Worm (Caenorhabditis elegans): ENCODE measurements around the gene zig-4.

The zig-4 gene

DNA sequence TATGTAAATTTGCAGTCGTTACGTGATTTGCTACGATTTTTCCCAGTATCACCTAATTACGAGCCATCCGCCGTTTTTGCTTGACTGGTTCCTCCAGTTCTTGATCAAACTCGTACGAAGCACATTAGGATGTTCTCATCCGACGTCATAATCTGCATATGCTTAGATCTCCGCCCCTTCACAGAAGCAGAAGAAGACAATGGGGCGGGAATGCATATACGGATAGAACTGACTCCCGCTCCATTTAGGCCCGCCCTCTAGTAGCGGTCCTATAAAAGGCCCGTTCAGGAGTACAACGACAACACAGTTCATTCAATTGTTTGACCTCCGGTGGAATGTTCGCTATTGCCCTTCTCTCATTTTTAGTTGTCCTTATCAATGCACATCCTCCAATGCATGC is at the start of gene zig-4:
zig-4 (plus strand) TSS at position 301 of the 400 bp plus-strand sequence.
- no peak for TF ChIP-seq unc-62 (GFP tag; optimal IDR thresholded peaks at IDR 0.05)

DNA sequence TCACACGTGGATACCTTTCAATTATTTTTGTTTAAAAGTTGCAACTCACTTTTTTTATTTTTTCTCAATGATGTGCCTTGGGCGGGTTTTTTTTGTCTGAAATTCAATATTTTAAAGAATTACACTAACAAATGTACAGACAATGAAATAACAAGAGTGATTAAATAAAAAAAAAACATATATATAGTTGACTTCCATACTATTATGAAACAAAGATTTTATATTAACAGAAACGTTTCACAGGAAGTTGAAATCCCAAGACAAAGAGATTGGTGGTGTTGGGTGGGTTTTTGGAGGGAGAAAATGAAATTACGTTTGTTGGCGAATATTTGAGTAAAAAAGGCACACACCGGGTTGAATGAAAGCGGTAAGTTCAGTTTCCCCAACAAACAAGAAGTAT is 49.4 kb upstream of the zig-4 start, which contains the start of gene cca-1:
cca-1 (minus strand) TSS at position 101 of the 400 bp plus-strand sequence.
- no peak for TF ChIP-seq unc-62 (GFP tag; optimal IDR thresholded peaks at IDR 0.05)

DNA sequence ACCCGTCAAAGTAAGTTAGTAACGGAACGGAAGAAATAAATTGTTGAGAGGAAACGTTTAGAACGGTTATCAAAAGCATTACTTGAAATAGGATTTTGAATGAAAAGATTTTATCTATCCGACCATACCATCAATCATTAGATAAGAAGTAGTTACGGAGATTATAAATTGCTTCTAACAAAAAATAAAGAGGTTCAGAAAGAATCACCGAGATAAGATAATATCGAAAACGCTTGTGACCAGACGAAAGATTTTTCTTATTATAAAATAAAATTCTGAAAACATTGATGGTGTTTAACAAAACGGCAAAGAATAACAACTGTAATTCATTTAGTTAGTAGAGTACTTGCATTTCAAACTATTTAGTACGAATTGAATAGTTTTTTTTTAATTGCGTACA is 44.4 kb upstream of the zig-4 start, which contains the start of gene C39D10.8:
C39D10.8 (minus strand) TSS at position 101 of the 400 bp plus-strand sequence.
- no peak for TF ChIP-seq unc-62 (GFP tag; optimal IDR thresholded peaks at IDR 0.05)

DNA sequence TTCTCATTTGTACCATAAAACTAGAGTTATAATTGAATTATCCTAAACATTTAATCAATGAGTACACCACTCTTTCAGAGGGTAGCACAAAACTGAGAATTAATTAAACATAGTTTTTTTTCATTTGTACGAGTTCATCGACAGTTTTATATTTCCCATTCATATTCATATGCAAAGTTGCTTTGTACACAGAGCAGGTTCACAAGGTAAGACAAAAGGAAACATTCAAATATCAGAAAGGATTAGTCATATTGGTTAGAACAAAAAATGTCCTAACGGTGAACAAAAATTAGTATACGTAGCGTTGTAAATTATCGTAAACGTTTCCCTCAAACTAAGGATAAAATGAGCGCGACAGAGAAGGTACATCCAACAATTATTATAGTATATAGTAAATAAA is 43.9 kb upstream of the zig-4 start:
- no peak for TF ChIP-seq unc-62 (GFP tag; optimal IDR thresholded peaks at IDR 0.05)

DNA sequence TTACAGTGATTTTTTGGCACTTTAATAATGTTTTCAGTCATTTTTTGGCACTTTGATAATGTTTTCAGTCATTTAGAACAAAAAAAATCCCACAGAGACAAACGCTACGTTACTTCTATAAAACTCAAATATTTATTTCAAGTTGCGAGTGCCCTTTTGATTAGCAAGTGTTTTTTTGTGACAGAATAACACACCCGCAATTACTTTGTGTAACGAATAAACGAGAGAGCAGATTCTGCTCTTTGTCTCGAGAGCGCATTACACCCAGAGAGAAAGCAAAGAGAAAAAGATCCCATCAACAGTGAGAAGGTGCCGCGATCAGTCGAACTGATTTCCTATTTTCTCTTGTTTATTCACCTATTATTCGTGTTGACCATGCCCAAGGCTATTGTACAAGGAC is 41.2 kb upstream of the zig-4 start, which contains the start of gene pcyt-2.2:
pcyt-2.2 (plus strand) TSS at position 301 of the 400 bp plus-strand sequence.
- no peak for TF ChIP-seq unc-62 (GFP tag; optimal IDR thresholded peaks at IDR 0.05)

DNA sequence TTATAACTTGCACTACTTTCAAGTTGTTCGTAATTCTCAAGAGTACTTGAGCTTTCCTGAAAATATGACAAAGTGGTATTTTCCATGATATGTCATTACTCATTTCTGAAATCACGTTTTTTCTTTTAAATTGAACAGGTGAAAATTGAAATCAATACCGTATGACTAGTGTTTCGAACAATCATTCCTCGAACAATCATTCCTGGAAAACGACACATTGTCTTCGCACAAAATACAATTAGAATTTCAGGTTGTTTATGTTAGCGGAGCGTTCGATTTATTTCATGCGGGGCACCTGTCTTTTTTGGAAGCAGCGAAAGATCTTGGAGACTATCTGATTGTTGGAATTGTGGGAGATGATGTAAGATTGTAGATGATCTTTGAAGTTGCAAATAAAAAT is 39.0 kb upstream of the zig-4 start:
- TF ChIP-seq unc-62 (GFP tag; optimal IDR thresholded peaks at IDR 0.05): no peak

DNA sequence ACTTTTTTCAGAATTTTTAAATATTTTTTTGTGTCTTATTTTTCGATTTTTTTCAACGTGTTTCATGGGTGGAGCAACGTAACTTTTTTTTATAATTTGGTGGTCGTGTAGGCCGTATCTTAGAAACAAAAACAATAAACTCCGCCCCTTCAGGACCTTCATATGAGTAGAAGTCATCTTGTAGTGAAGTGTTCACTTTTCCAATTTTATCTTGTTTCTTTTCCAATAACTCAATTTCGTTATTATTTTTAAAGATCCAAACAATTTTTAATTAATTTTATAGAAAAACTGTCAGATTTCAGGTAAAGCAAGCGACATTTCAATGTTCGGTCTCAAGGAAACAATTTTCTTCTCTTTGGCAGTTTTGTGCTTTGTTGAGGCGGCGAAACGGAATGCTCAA is 36.3 kb upstream of the zig-4 start, which contains the start of gene C39D10.2:
C39D10.2 (plus strand) TSS at position 301 of the 400 bp plus-strand sequence.
- no peak for TF ChIP-seq unc-62 (GFP tag; optimal IDR thresholded peaks at IDR 0.05)

DNA sequence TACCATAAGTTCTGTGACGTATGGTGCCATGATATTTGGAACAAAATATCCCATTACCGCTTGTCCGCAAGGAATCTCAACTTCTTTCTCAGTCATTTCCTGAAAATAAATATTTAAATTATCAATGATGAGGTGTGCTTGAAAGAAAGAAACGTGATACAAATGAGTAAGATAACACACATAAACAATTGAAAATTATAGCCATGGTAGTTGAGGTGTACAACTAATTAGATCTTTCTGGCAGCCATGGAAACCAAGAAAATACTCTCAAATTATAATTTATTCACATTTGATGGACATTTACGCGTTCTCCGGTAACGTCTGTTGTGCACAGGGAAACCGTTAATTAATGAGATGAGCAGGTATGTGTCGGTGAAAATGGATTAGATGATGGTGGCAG is 32.9 kb upstream of the zig-4 start, which contains the start of gene C39D10.5:
C39D10.5 (minus strand) TSS at position 101 of the 400 bp plus-strand sequence.
- no peak for TF ChIP-seq unc-62 (GFP tag; optimal IDR thresholded peaks at IDR 0.05)

DNA sequence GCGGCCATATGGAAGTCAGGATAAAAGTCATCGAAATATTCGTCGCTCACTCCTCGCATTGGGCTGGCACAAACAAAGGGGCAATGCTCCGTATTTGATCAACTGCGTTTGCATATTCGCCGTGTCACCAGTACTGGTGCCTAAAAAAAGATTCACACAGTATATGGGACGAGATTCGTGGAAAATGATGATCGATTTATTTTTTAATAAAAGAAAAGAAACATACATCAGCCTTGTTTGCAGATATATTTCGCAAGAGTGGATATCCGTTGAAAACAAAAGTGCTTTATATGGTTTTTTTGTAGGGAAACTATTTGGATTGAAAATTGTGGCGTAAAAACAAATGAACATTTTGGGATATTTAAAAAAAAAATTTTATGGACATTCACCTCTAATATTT is 27.5 kb upstream of the zig-4 start, which contains the start of gene latd-1:
latd-1 (minus strand) TSS at position 101 of the 400 bp plus-strand sequence.
- no peak for TF ChIP-seq unc-62 (GFP tag; optimal IDR thresholded peaks at IDR 0.05)

DNA sequence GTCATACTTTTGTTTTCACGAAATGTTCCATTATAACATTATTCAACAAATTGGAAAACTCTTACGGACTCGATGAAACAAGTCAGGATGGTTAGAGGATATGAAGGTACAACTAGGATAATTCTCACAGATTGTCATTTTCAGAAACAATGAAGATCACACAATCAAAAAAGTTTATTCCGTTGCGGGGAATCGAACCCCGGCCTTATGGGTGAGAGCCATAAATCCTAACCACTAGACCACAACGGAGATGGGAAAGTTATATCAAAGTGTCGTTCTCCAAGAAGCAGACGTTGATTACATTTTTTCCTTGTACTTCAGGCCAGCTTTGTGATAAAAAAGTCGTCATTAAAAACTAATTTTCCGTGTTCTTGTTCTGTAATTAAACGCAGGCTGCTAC is 27.1 kb upstream of the zig-4 start:
- no peak for TF ChIP-seq unc-62 (GFP tag; optimal IDR thresholded peaks at IDR 0.05)

DNA sequence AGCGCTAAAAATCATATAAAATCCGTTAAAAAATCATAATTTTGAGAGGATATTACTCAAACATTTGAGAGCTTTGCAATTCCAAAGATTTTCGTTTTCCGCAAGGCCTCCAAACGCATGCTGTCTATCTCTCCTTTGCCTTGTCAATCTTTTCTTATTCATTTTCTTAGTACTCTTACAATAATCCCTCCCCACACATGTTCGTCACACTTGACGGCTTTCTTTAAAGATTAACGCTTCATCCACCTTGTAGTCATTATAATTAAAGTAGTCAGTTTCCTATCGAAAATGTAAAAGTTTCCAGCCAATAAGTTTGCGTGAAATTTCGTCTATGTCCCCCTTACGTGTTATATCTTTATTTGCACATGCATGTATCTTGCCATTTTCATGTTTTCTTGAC is 25.1 kb upstream of the zig-4 start:
- TF ChIP-seq unc-62 (GFP tag; optimal IDR thresholded peaks at IDR 0.05): no peak

DNA sequence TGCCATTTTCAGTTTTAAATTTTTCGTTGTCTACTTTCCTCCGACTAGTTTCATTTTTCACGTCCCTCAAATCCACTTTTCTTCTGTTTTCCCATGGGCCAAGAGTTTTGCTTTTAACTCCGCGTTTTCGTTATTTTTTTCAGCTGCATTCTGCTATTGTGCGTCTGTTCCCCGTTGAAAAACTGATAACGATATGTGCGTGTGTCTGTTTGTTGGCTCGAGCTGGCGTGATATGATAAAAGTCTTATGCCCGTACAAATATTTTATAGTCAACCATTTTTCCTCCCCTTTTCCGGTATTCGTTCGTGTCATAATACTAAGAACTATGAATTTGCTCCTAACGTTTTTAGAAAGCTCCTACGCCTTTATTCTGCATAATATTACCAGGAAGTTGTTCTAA is 23.4 kb upstream of the zig-4 start:
- no peak for TF ChIP-seq unc-62 (GFP tag; optimal IDR thresholded peaks at IDR 0.05)

DNA sequence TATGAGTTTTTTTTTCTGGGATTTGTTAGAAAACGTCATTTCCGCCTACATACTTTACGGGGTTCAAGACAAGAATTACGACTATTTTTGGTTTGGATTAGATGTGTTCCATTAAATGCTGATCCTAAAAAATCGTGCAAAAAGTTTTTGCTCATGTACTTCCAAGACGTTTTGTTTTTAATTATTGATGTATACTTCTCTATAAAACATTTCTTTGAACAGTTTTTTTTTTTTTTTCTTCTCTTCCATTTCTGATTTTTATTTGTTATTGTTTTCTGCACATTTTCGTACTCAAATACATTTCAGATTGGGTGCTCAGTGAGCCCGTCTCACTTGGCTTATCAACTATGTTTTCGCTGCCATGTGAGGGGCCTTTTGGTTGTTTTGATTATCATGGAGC is 22.3 kb upstream of the zig-4 start, which contains the start of gene C39D10.11:
C39D10.11 (plus strand) TSS at position 301 of the 400 bp plus-strand sequence.
- no peak for TF ChIP-seq unc-62 (GFP tag; optimal IDR thresholded peaks at IDR 0.05)

DNA sequence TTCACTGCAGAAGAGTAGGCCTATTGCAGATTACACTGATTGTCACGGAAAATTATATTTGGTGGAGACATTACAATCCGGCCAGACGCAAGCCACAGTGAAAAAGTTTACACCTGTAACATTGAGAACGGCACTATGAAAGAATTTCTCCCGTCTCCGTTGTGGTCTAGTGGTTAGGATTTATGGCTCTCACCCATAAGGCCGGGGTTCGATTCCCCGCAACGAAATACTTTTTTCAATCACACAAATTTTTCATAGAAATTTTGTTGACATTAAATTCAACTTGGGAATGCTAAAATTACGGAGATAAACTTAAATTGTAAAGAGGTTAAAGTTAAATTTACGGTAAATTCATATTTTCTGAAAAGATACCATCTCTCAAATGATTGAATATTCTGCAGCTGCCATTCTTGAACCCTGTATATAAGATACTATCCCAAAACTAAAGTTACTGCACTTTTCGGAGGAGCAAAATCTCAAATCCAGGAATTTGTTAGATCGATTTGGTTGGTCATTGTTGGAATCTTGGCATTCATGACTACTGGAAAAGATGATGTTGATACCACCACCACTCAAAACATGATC is 18.7 kb upstream of the zig-4 start, which contains the start of gene C39D10.1:
C39D10.1 (plus strand) TSS at position 535 of the 585 bp plus-strand sequence.
- no peak for TF ChIP-seq unc-62 (GFP tag; optimal IDR thresholded peaks at IDR 0.05)

DNA sequence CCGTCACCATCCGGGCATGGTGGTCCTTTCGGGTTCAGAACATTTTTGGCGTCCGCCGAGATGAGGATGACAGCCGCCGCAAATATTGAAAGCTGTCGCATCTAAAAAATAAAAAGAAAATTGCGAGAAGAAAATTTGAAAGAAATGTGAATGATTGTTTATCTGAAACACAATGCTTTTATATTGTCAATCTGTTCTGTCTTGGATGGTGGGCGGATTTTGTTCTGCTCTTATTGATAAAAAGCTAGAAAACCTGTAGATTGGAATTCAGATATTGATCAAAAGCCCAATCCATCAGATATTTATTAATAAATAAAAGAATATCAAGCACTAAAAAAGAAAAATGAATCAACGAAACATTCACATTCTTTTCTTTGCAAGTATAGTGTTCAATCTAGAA is 11.4 kb upstream of the zig-4 start, which contains the start of gene C39D10.7:
C39D10.7 (minus strand) TSS at position 101 of the 400 bp plus-strand sequence.
- no peak for TF ChIP-seq unc-62 (GFP tag; optimal IDR thresholded peaks at IDR 0.05)

DNA sequence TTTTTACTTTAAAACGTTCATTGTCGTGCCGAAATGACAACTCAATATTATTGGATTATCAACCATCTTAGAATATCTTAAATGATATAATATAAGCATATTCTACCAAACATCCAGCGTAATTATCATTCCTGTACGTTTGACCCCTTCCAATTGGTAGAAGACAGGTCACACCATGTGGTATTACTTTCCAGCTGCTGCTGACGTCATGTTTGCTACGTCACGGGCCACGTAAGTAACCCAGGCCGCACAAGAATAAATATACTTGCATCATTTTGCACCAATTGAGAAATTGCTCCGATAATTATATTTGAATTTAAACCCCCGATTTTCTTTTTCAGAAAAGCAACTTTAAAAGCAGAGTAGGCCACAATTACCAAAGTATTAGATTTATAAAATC is 9.6 kb upstream of the zig-4 start:
- TF ChIP-seq unc-62 (GFP tag; optimal IDR thresholded peaks at IDR 0.05): no peak

DNA sequence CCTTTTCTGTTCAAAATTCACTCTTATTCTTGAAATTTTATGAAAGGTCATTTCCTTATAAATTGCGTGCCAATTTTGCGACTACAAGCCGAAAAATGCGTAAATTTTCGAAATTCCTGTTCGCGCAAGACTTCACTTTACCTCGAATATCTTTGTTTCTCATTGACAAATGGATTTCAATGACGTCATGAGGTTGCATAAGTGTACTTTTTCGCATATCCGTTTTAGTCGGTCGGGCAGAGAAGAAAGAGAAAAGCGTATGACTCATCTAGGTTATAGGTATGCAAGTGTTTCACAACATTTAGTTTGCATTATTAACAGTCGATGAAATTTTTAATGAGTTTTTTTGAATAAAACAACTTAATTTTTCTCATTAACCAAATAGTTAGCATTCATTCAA is 9.2 kb upstream of the zig-4 start:
- TF ChIP-seq unc-62 (GFP tag; optimal IDR thresholded peaks at IDR 0.05): no peak
